Fruit fly (Drosophila melanogaster): ENCODE data around the gene CG32263.

DNA sequence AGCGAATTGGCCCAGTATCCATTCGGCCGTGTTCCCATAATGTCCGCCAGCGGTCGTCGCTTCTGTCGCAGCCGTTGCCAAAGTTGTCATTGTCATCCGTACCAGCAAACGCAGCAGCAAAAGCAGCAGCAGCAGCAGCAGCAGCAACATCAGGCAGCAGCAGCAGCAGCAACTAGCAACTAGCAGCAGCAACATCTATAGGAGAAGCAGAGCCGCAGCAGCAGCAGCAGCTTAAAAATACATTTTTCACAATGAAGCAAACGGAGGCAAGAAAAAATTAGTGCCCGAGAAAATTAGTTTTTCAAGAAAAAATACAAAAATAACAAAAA is 14.5 kb upstream of the CG32263 start:
- TF ChIP-seq insv (optimal IDR thresholded peaks at IDR 0.05): no peak
- no peak for TF ChIP-seq psq (optimal IDR thresholded peaks at IDR 0.05)
